Fruit fly (Drosophila melanogaster): Measurements from ENCODE around the gene Myo81F.

dm6 chr3R:2169792-2170191 is 1602.9 kb downstream of the Myo81F start:
- TF ChIP-seq TFAM (GFP tag; optimal IDR thresholded peaks at IDR 0.05) (no peak), CG2202 (tag; optimal IDR thresholded peaks at IDR 0.05) (no peak), CG7271 (tag; optimal IDR thresholded peaks at IDR 0.05) (no peak), Asciz (GFP tag; optimal IDR thresholded peaks at IDR 0.05) (no peak), Rx (GFP tag; IDR thresholded peaks at IDR 0.05) (no peak), CG10543 (GFP tag; optimal IDR thresholded peaks at IDR 0.05) (no peak), CG9817 (tag; optimal IDR thresholded peaks at IDR 0.05) (no peak), Nf-YB (GFP tag; optimal IDR thresholded peaks at IDR 0.05) (no peak), CG4282 (GFP tag; optimal IDR thresholded peaks at IDR 0.05) (no peak), CG7839 (tag; optimal IDR thresholded peaks at IDR 0.05) (no peak)
